Worm (Caenorhabditis elegans) whole organism, young adult: ENCODE measurements around the gene Y57G11C.38.
"Not testable (repeated sequence)": the region's sequence is repeated elsewhere in the genome, so short reads cannot be mapped to it uniquely, and the experiment has no call there.

Experiments used
- B0035.1 ChIP-seq: sonication (generic microtip); optimal IDR thresholded peaks from 2 replicates; lab custom pipeline; 2016; ENCODE audit warnings: missing genetic modification characterization, mild to moderate bottlenecking, missing compliant biosample characterization, missing genotype, missing genetic modification reagents
- C06A6.2 ChIP-seq: fragments of 200-800 bp; sonication (Bioruptor generic); conservative IDR thresholded peaks from 2 replicates; pipeline ENCODE4 v1.3.6; 2022; ENCODE audit warnings: missing genetic modification characterization, missing compliant biosample characterization
- C17E4.6 ChIP-seq: fragments of 200-800 bp; sonication (Bioruptor generic); IDR thresholded peaks from 2 replicates; pipeline ENCODE4 v1.3.6; 2022; ENCODE audit warnings: missing genetic modification reagents, missing genetic modification characterization, missing compliant biosample characterization
- F33H1.4 ChIP-seq: fragments of 200-800 bp; sonication (Bioruptor generic); IDR thresholded peaks from 2 replicates; pipeline ENCODE4 v1.3.6; 2022; ENCODE audit warnings: missing genetic modification reagents, missing genetic modification characterization, missing compliant biosample characterization
- F57A8.1 ChIP-seq: fragments of 200-800 bp; sonication (Bioruptor generic); optimal IDR thresholded peaks from 2 replicates; lab custom pipeline; 2018; ENCODE audit warnings: mild to moderate bottlenecking, missing genetic modification characterization, moderate library complexity, missing compliant biosample characterization
- K11D2.4 ChIP-seq: fragments of 200-800 bp; sonication (Bioruptor generic); IDR thresholded peaks from 2 replicates; pipeline ENCODE4 v1.3.6; 2022; ENCODE audit warnings: missing genetic modification reagents, missing genetic modification characterization, missing compliant biosample characterization
- Y53G8AR.9 ChIP-seq: fragments of 200-800 bp; sonication (Bioruptor generic); conservative IDR thresholded peaks from 2 replicates; pipeline ENCODE4 v1.3.6; 2022; ENCODE audit warnings: missing genetic modification reagents, missing genetic modification characterization, missing compliant biosample characterization
- Y79H2A.3 ChIP-seq: fragments of 200-800 bp; sonication (Bioruptor generic); conservative IDR thresholded peaks from 2 replicates; pipeline ENCODE4 v1.3.6; 2022; ENCODE audit warnings: missing genetic modification reagents, missing genetic modification characterization, missing compliant biosample characterization
- Y95B8A.8 ChIP-seq: fragments of 200-800 bp; sonication (Bioruptor generic); IDR thresholded peaks from 2 replicates; pipeline ENCODE4 v1.3.6; 2022; ENCODE audit warnings: missing genetic modification reagents, missing genetic modification characterization, missing compliant biosample characterization
- ama-1 ChIP-seq, 3 experiments: fragments of 150-350 bp in 1 of 3; sonication (generic microtip) in 2 of 3; optimal IDR thresholded peaks; 2 replicates each; lab custom pipeline; 2014 to 2018; ENCODE audit warnings: missing biosample characterization in 2 of 3, missing genetic modification characterization in 2 of 3, missing genetic modification reagents in 2 of 3
- aptf-3 ChIP-seq: fragments of 200-800 bp; sonication (Bioruptor generic); IDR thresholded peaks from 2 replicates; pipeline ENCODE4 v1.3.6; 2022; ENCODE audit warnings: missing genetic modification characterization, missing compliant biosample characterization
- athp-1 ChIP-seq: sonication (generic microtip); optimal IDR thresholded peaks from 2 replicates; lab custom pipeline; 2017; ENCODE audit warnings: mild to moderate bottlenecking, missing genetic modification characterization, missing compliant biosample characterization
- ceh-58 ChIP-seq: fragments of 200-800 bp; sonication (Bioruptor generic); IDR thresholded peaks from 2 replicates; pipeline ENCODE4 v1.3.6; 2022; ENCODE audit warnings: missing genetic modification characterization, missing compliant biosample characterization
- die-1 ChIP-seq: sonication (generic microtip); optimal IDR thresholded peaks from 2 replicates; lab custom pipeline; 2016; ENCODE audit warnings: missing genotype, mild to moderate bottlenecking, missing genetic modification characterization, missing compliant biosample characterization
- dpff-1 ChIP-seq: sonication (generic microtip); optimal IDR thresholded peaks from 2 replicates; lab custom pipeline; 2017; ENCODE audit warnings: mild to moderate bottlenecking, missing genetic modification characterization, missing compliant biosample characterization
- efl-1 ChIP-seq: fragments of 150-350 bp; optimal IDR thresholded peaks from 2 replicates; lab custom pipeline; 2014; ENCODE audit warnings: missing biosample characterization, missing genetic modification reagents, missing genetic modification characterization
- fkh-3 ChIP-seq: sonication (generic microtip); optimal IDR thresholded peaks from 2 replicates; lab custom pipeline; 2016; ENCODE audit warnings: mild to moderate bottlenecking, missing genetic modification characterization, missing compliant biosample characterization
- him-1 ChIP-seq: sonication (generic microtip); optimal IDR thresholded peaks from 2 replicates; lab custom pipeline; 2016; ENCODE audit warnings: missing genotype, missing genetic modification reagents, missing genetic modification characterization, missing compliant biosample characterization
- hlh-12 ChIP-seq: sonication (generic microtip); optimal IDR thresholded peaks from 2 replicates; lab custom pipeline; 2016; ENCODE audit warnings: missing genetic modification characterization, missing compliant biosample characterization
- hmg-1.2 ChIP-seq: fragments of 200-800 bp; sonication (Bioruptor generic); IDR thresholded peaks from 2 replicates; pipeline ENCODE4 v1.3.6; 2022; ENCODE audit warnings: missing genetic modification reagents, missing genetic modification characterization, missing compliant biosample characterization
- hmg-20 ChIP-seq: fragments of 200-800 bp; sonication (Bioruptor generic); IDR thresholded peaks from 2 replicates; pipeline ENCODE4 v1.3.6; 2022; ENCODE audit warnings: missing genetic modification reagents, missing genetic modification characterization, missing compliant biosample characterization
- lag-1 ChIP-seq: fragments of 200-800 bp; sonication (Bioruptor generic); IDR thresholded peaks from 2 replicates; pipeline ENCODE4 v1.3.6; 2022; ENCODE audit warnings: missing genetic modification reagents, missing genetic modification characterization, missing compliant biosample characterization
- lin-26 ChIP-seq: fragments of 200-800 bp; sonication (Bioruptor generic); IDR thresholded peaks from 2 replicates; pipeline ENCODE4 v1.3.6; 2022; ENCODE audit warnings: missing genetic modification reagents, missing genetic modification characterization, missing compliant biosample characterization
- lin-40 ChIP-seq: sonication (generic microtip); optimal IDR thresholded peaks from 2 replicates; lab custom pipeline; 2016; ENCODE audit warnings: missing genetic modification characterization, mild to moderate bottlenecking, missing compliant biosample characterization, missing genotype, missing genetic modification reagents
- madf-10 ChIP-seq: sonication (generic microtip); optimal IDR thresholded peaks from 2 replicates; lab custom pipeline; 2016; ENCODE audit warnings: mild to moderate bottlenecking, missing genetic modification characterization, missing compliant biosample characterization
- mcd-1 ChIP-seq: fragments of 200-800 bp; sonication (Bioruptor generic); IDR thresholded peaks from 2 replicates; pipeline ENCODE4 v1.3.6; 2022; ENCODE audit warnings: missing genetic modification reagents, missing genetic modification characterization, missing compliant biosample characterization
- mxl-1 ChIP-seq: sonication (generic microtip); optimal IDR thresholded peaks from 2 replicates; lab custom pipeline; 2016; ENCODE audit warnings: missing genetic modification characterization, missing compliant biosample characterization
- nfya-2 ChIP-seq: fragments of 200-800 bp; sonication (Bioruptor generic); IDR thresholded peaks from 2 replicates; pipeline ENCODE4 v1.3.6; 2022; ENCODE audit warnings: missing genetic modification reagents, missing genetic modification characterization, missing compliant biosample characterization
- nfyb-1 ChIP-seq: fragments of 200-800 bp; sonication (Bioruptor generic); IDR thresholded peaks from 2 replicates; pipeline ENCODE4 v1.3.6; 2022; ENCODE audit warnings: missing genetic modification reagents, missing genetic modification characterization, missing compliant biosample characterization
- nhr-120 ChIP-seq: fragments of 200-800 bp; sonication (Bioruptor generic); IDR thresholded peaks from 2 replicates; pipeline ENCODE4 v1.3.6; 2022; ENCODE audit warnings: missing genetic modification characterization, missing compliant biosample characterization
- nhr-27 ChIP-seq: fragments of 200-800 bp; sonication (Bioruptor generic); optimal IDR thresholded peaks from 2 replicates; lab custom pipeline; 2018; ENCODE audit warnings: mild to moderate bottlenecking, missing genetic modification characterization, moderate library complexity, missing compliant biosample characterization
- pbrm-1 ChIP-seq: fragments of 200-800 bp; sonication (Bioruptor generic); IDR thresholded peaks from 2 replicates; pipeline ENCODE4 v1.3.6; 2022; ENCODE audit warnings: missing genetic modification reagents, missing genetic modification characterization, missing compliant biosample characterization
- snpc-4 ChIP-seq, 5 experiments: fragments of 150-350 bp in 1 of 5; sonication (generic microtip) in 4 of 5; optimal IDR thresholded peaks; 2 replicates each; lab custom pipeline; 2014 to 2018; ENCODE audit warnings: missing genetic modification characterization in 5 of 5, missing biosample characterization in 3 of 5, antibody characterized with exemption in 2 of 5, mild to moderate bottlenecking in 2 of 5, missing compliant biosample characterization in 2 of 5, missing genotype in 2 of 5, moderate library complexity in 2 of 5, missing genetic modification reagents in 1 of 5
- tbp1 ChIP-seq: fragments of 200-800 bp; sonication (Bioruptor generic); optimal IDR thresholded peaks from 2 replicates; lab custom pipeline; 2018; ENCODE audit warnings: mild to moderate bottlenecking, missing genetic modification characterization, missing compliant biosample characterization
- tbx-9 ChIP-seq: sonication (generic microtip); optimal IDR thresholded peaks from 2 replicates; lab custom pipeline; 2016; ENCODE audit warnings: borderline replicate concordance, missing genetic modification characterization, inconsistent platforms, missing compliant biosample characterization
- unc-62 ChIP-seq: fragments of 150-350 bp; optimal IDR thresholded peaks from 2 replicates; lab custom pipeline; 2014; ENCODE audit warnings: missing biosample characterization, missing genetic modification reagents, missing genetic modification characterization
- zim-3 ChIP-seq: sonication (generic microtip); optimal IDR thresholded peaks from 2 replicates; lab custom pipeline; 2017; ENCODE audit warnings: mild to moderate bottlenecking, missing genetic modification characterization, moderate library complexity, missing compliant biosample characterization
- ztf-18 ChIP-seq: sonication (generic microtip); optimal IDR thresholded peaks from 2 replicates; lab custom pipeline; 2016; ENCODE audit warnings: missing genotype, mild to moderate bottlenecking, missing genetic modification characterization, missing compliant biosample characterization

Gene Y57G11C.38

DNA sequence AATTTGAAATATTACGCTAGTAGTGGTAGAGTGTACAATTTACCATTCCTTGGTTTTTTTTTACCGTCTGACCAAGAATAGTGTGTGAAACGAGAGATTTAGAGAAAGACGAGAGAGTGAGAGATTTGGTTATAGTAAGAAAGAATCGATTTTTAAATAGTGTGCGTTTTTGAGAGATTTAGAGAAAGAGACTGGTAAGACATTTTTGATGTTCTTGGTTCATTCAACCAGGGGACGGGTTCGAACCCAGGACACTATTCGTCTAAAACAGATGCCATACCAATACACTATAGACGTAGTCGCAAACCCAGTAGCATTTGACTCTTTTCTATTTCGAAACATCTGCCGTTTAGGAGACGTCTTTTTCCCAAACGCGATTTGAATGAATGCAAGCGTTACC lies 24.2 kb upstream of the Y57G11C.38 start (continued):
- TF ChIP-seq tbx-9 (tag; lab: Kevin White, UChicago): no peak
- peak; percentile 75; the same call in 1 of the 2 replicates for TF ChIP-seq K11D2.4
- no peak for TF ChIP-seq aptf-3 (GFP tag; lab: Robert Waterston, UW)
- peak; percentile 38 for TF ChIP-seq hlh-12 (tag; lab: Kevin White, UChicago)
- TF ChIP-seq B0035.1: peak; percentile 66
- no peak for TF ChIP-seq nfyb-1
- no peak for TF ChIP-seq hmg-20
- TF ChIP-seq F33H1.4 (GFP tag; lab: Robert Waterston, UW): peak; percentile 50
- TF ChIP-seq dpff-1 (tag; lab: Kevin White, UChicago): peak; percentile 60
- TF ChIP-seq hmg-1.2 (GFP tag; lab: Robert Waterston, UW): peak; percentile 94
- no peak for TF ChIP-seq zim-3 (tag; lab: Kevin White, UChicago)
- TF ChIP-seq lin-40 (tag; lab: Kevin White, UChicago): peak; percentile 94
- TF ChIP-seq C17E4.6: peak; percentile 83; the same call in 1 of the 2 replicates
- no peak for TF ChIP-seq ceh-58 (GFP tag; lab: Robert Waterston, UW)
- no peak for TF ChIP-seq fkh-3 (tag; lab: Kevin White, UChicago)
- no peak for TF ChIP-seq athp-1 (tag; lab: Kevin White, UChicago)
- TF ChIP-seq ama-1 (optimal IDR thresholded peaks at IDR 0.05; lab: Kevin White, UChicago): no peak
- peak in 1 of 2 experiments; percentile 47 for TF ChIP-seq ama-1 (GFP tag; optimal IDR thresholded peaks at IDR 0.05; lab: Kevin White, UChicago)
- peak; percentile 79 for TF ChIP-seq die-1 (tag; lab: Kevin White, UChicago)
- no peak for TF ChIP-seq lin-26 (GFP tag; lab: Robert Waterston, UW)
- no peak for TF ChIP-seq nhr-27
- no peak for TF ChIP-seq him-1
- TF ChIP-seq Y79H2A.3: no peak
- TF ChIP-seq tbp1 (GFP tag; lab: Kevin White, UChicago): peak; percentile 90
- TF ChIP-seq nfya-2 (GFP tag; lab: Robert Waterston, UW): no peak
- no peak for TF ChIP-seq F57A8.1 (GFP tag; lab: Kevin White, UChicago)
- TF ChIP-seq Y95B8A.8 (GFP tag; lab: Robert Waterston, UW): 0 out of 2 replicates have a peak, but pooled peaks have one; percentile 18
- peak; percentile 65; the same call in 1 of the 2 replicates for TF ChIP-seq mcd-1 (GFP tag; lab: Robert Waterston, UW)
- TF ChIP-seq ztf-18 (tag; lab: Kevin White, UChicago): peak; percentile 81
- peak; percentile 90 for TF ChIP-seq snpc-4 (GFP tag; optimal IDR thresholded peaks at IDR 0.05; lab: Kevin White, UChicago)
- TF ChIP-seq snpc-4 (tag; optimal IDR thresholded peaks at IDR 0.05; lab: Kevin White, UChicago): peak; percentile 72 to 97 (median 94)
- TF ChIP-seq efl-1 (GFP tag; lab: Kevin White, UChicago): peak; percentile 14
- no peak for TF ChIP-seq nhr-120 (GFP tag; lab: Robert Waterston, UW)
- no peak for TF ChIP-seq lag-1 (GFP tag; lab: Robert Waterston, UW)
- TF ChIP-seq unc-62 (GFP tag; lab: Kevin White, UChicago): no peak
- TF ChIP-seq pbrm-1 (GFP tag; lab: Robert Waterston, UW): peak; percentile 80
- no peak; the same call in 1 of the 2 replicates for TF ChIP-seq Y53G8AR.9 (GFP tag; lab: Robert Waterston, UW)

DNA sequence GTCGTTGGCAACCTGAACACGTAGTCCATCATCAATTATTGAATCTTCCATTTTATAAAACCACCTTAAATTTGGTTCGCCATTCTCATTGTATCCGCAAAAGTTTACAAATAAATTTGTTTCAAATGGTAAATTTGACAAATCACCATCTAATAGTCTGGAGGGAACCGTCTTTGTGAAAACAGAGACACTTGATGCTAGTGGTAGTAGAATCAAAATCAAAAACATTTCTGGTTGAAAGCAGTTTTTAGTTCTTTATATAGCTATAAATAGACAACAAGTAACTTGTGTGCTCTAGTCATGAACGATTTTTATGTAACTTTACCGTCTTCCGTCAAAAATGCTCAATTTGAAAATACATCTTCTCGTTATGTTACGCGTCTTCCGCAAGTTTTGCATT lies 19.2 kb upstream of the Y57G11C.38 start, which contains the start of gene Y57G11C.20:
Gene Y57G11C.20 (plus strand): TSS at position 301 of the 400 bp plus-strand sequence.
- not testable (repeated sequence) for TF ChIP-seq mxl-1 (tag; lab: Kevin White, UChicago); madf-10 (tag; lab: Kevin White, UChicago); C06A6.2 (GFP tag; lab: Robert Waterston, UW)
- TF ChIP-seq, all 124 proteins: peak for 0; not testable (repeated sequence) for 124
